Worm (Caenorhabditis elegans): ENCODE results near the gene ckb-3.

- TF ChIP-seq nhr-2 (tag; optimal IDR thresholded peaks at IDR 0.05): no peak
- TF ChIP-seq ztf-11 (tag; optimal IDR thresholded peaks at IDR 0.05): no peak
- TF ChIP-seq snpc-4 (tag; optimal IDR thresholded peaks at IDR 0.05): no peak
- no peak for TF ChIP-seq unc-62 (GFP tag; optimal IDR thresholded peaks at IDR 0.05)
- no peak for TF ChIP-seq nhr-237 (tag; optimal IDR thresholded peaks at IDR 0.05)
- peak; percentile 57 for TF ChIP-seq lin-13 (tag; optimal IDR thresholded peaks at IDR 0.05)
- TF ChIP-seq ceh-83 (GFP tag; optimal IDR thresholded peaks at IDR 0.05): no peak
- TF ChIP-seq drap-1 (GFP tag; optimal IDR thresholded peaks at IDR 0.05): no peak
- TF ChIP-seq nhr-28 (tag; optimal IDR thresholded peaks at IDR 0.05): no peak
- TF ChIP-seq ceh-43 (GFP tag; optimal IDR thresholded peaks at IDR 0.05): no peak
- TF ChIP-seq lsy-2 (tag; optimal IDR thresholded peaks at IDR 0.05): peak; percentile 21
- no peak for TF ChIP-seq ceh-39 (tag; optimal IDR thresholded peaks at IDR 0.05)
- peak; percentile 38 for TF ChIP-seq mep-1 (tag; optimal IDR thresholded peaks at IDR 0.05)
- TF ChIP-seq nhr-76 (tag; optimal IDR thresholded peaks at IDR 0.05): no peak
Observed at ce11 chrIII:4380835-4381234, 10.2 kb downstream of the ckb-3 start.
